Worm (Caenorhabditis elegans) whole organism, L4 larva: ENCODE measurements around the gene idpp-16.

ENCODE experiments used
- F37D6.2 ChIP-seq: sonication (generic microtip); optimal IDR thresholded peaks from 2 replicates; lab custom pipeline; 2016; ENCODE audit warnings: mild to moderate bottlenecking, missing genetic modification characterization, missing compliant biosample characterization
- F44E2.7 ChIP-seq: fragments of 200-800 bp; sonication (Bioruptor generic); IDR thresholded peaks from 2 replicates; pipeline ENCODE4 v2.1.2; 2022; ENCODE audit warnings: missing genetic modification characterization, missing compliant biosample characterization
- ZK337.2 ChIP-seq: fragments of 200-800 bp; sonication (Bioruptor generic); IDR thresholded peaks from 2 replicates; pipeline ENCODE4 v1.3.6; 2022; ENCODE audit warnings: missing genetic modification reagents, missing genetic modification characterization, missing compliant biosample characterization
- aha-1 ChIP-seq: fragments of 150-350 bp; peaks from one replicate; lab custom pipeline; 2014; ENCODE audit warnings: missing biosample characterization, missing genetic modification characterization
- ceh-28 ChIP-seq: fragments of 150-350 bp; optimal IDR thresholded peaks from 2 replicates; lab custom pipeline; 2014; ENCODE audit warnings: missing biosample characterization, missing genetic modification reagents, missing genetic modification characterization
- daf-16 ChIP-seq, 3 experiments: sonication (generic microtip); optimal IDR thresholded peaks; 2 replicates each; lab custom pipeline; 2016 to 2017; ENCODE audit warnings: missing genetic modification characterization in 3 of 3, missing genetic modification reagents in 3 of 3, mild to moderate bottlenecking in 2 of 3, missing compliant biosample characterization in 2 of 3, missing biosample characterization in 1 of 3, moderate library complexity in 1 of 3
- dmd-6 ChIP-seq: fragments of 200-800 bp; sonication (Bioruptor generic); IDR thresholded peaks from 2 replicates; pipeline ENCODE4 v1.3.6; 2022; ENCODE audit warnings: missing genetic modification reagents, missing genetic modification characterization, missing compliant biosample characterization
- dmd-8 ChIP-seq: fragments of 200-800 bp; sonication (Bioruptor generic); IDR thresholded peaks from 2 replicates; pipeline ENCODE4 v1.3.6; 2022; ENCODE audit warnings: missing genetic modification characterization, missing compliant biosample characterization
- dve-1 ChIP-seq: sonication (generic microtip); optimal IDR thresholded peaks from 2 replicates; lab custom pipeline; 2017; ENCODE audit warnings: antibody characterized with exemption, mild to moderate bottlenecking, missing genetic modification characterization, missing compliant biosample characterization; ENCODE audit not compliant: insufficient read depth
- egl-27 ChIP-seq: sonication (generic microtip); optimal IDR thresholded peaks from 3 replicates; lab custom pipeline; 2017; ENCODE audit warnings: missing biosample characterization, missing genetic modification reagents, missing genetic modification characterization
- egl-43 ChIP-seq: fragments of 200-800 bp; sonication (Bioruptor generic); IDR thresholded peaks from 2 replicates; pipeline ENCODE4 v1.3.6; 2022; ENCODE audit warnings: missing genetic modification reagents, missing genetic modification characterization, missing compliant biosample characterization
- fkh-10 ChIP-seq: fragments of 150-350 bp; optimal IDR thresholded peaks from 2 replicates; lab custom pipeline; 2014; ENCODE audit warnings: missing biosample characterization, missing genetic modification reagents, missing genetic modification characterization
- hif-1 ChIP-seq, 2 experiments: sonication (generic microtip); optimal IDR thresholded peaks; 2 replicates each; lab custom pipeline; 2016 to 2017; ENCODE audit warnings: missing compliant biosample characterization in 2 of 2, missing genetic modification characterization in 2 of 2, missing genetic modification reagents in 2 of 2, missing genotype in 2 of 2, mild to moderate bottlenecking in 1 of 2
- hlh-11 ChIP-seq: fragments of 200-800 bp; sonication (Bioruptor generic); optimal IDR thresholded peaks from 2 replicates; lab custom pipeline; 2018; ENCODE audit warnings: mild to moderate bottlenecking, missing genetic modification characterization, missing compliant biosample characterization
- hlh-30 ChIP-seq: sonication (generic microtip); optimal IDR thresholded peaks from 2 replicates; lab custom pipeline; 2017; ENCODE audit warnings: antibody characterized with exemption, mild to moderate bottlenecking, missing genetic modification characterization, missing compliant biosample characterization; ENCODE audit not compliant: insufficient read depth
- lin-15B ChIP-seq: fragments of 150-350 bp; sonication (generic microtip); optimal IDR thresholded peaks from 3 replicates; lab custom pipeline; 2014; ENCODE audit warnings: missing biosample characterization, missing genetic modification characterization
- lin-29 ChIP-seq: fragments of 200-800 bp; sonication (Bioruptor generic); IDR thresholded peaks from 2 replicates; pipeline ENCODE4 v1.3.6; 2022; ENCODE audit warnings: missing genetic modification reagents, missing genetic modification characterization, missing compliant biosample characterization
- lin-38 ChIP-seq: fragments of 200-800 bp; sonication (Bioruptor generic); IDR thresholded peaks from 2 replicates; pipeline ENCODE4 v1.3.6; 2022; ENCODE audit warnings: missing genetic modification reagents, missing genetic modification characterization, missing compliant biosample characterization
- lin-39 ChIP-seq: fragments of 150-350 bp; optimal IDR thresholded peaks from 2 replicates; lab custom pipeline; 2014; ENCODE audit warnings: missing biosample characterization, missing genetic modification reagents, missing genetic modification characterization
- lir-3 ChIP-seq: sonication (generic microtip); optimal IDR thresholded peaks from 2 replicates; lab custom pipeline; 2016; ENCODE audit warnings: mild to moderate bottlenecking, missing genetic modification characterization, missing compliant biosample characterization
- lsy-2 ChIP-seq, 2 experiments: fragments of 150-350 bp in 1 of 2; sonication (generic microtip) in 1 of 2; optimal IDR thresholded peaks; 2 replicates each; lab custom pipeline; 2014 to 2017; ENCODE audit warnings: missing biosample characterization in 2 of 2, missing genetic modification characterization in 2 of 2
- mdl-1 ChIP-seq, 2 experiments: fragments of 150-350 bp in 1 of 2; sonication (generic microtip) in 1 of 2; optimal IDR thresholded peaks; 2 replicates each; lab custom pipeline; 2014 to 2017; ENCODE audit warnings: missing biosample characterization in 2 of 2, missing genetic modification characterization in 2 of 2
- mdt-29 ChIP-seq: fragments of 200-800 bp; sonication (Bioruptor generic); IDR thresholded peaks from 2 replicates; pipeline ENCODE4 v1.3.6; 2022; ENCODE audit warnings: missing genetic modification reagents, missing genetic modification characterization, missing compliant biosample characterization
- mep-1 ChIP-seq: fragments of 150-350 bp; sonication (generic microtip); optimal IDR thresholded peaks from 3 replicates; lab custom pipeline; 2014; ENCODE audit warnings: missing biosample characterization, missing genetic modification characterization
- mes-2 ChIP-seq: sonication (generic microtip); optimal IDR thresholded peaks from 2 replicates; lab custom pipeline; 2016; ENCODE audit warnings: missing genotype, mild to moderate bottlenecking, missing genetic modification characterization, missing compliant biosample characterization; ENCODE audit not compliant: poor library complexity, severe bottlenecking
- nhr-11 ChIP-seq: fragments of 150-350 bp; optimal IDR thresholded peaks from 2 replicates; lab custom pipeline; 2014; ENCODE audit warnings: missing biosample characterization, missing genetic modification characterization
- nhr-111 ChIP-seq: fragments of 200-800 bp; sonication (Bioruptor generic); optimal IDR thresholded peaks from 2 replicates; lab custom pipeline; 2018; ENCODE audit warnings: mild to moderate bottlenecking, missing genetic modification characterization, missing compliant biosample characterization
- nhr-237 ChIP-seq: sonication (generic microtip); optimal IDR thresholded peaks from 2 replicates; lab custom pipeline; 2017; ENCODE audit warnings: missing biosample characterization, missing genetic modification characterization
- nhr-28 ChIP-seq: fragments of 150-350 bp; optimal IDR thresholded peaks from 2 replicates; lab custom pipeline; 2014; ENCODE audit warnings: missing biosample characterization, missing genetic modification characterization
- nhr-48 ChIP-seq: sonication (generic microtip); optimal IDR thresholded peaks from 2 replicates; lab custom pipeline; 2016; ENCODE audit warnings: mild to moderate bottlenecking, missing genetic modification characterization, missing compliant biosample characterization
- nhr-77 ChIP-seq: fragments of 150-350 bp; optimal IDR thresholded peaks from 2 replicates; lab custom pipeline; 2014; ENCODE audit warnings: missing biosample characterization, missing genetic modification characterization
- php-3 ChIP-seq: fragments of 200-800 bp; sonication (Bioruptor generic); IDR thresholded peaks from 2 replicates; pipeline ENCODE4 v1.3.6; 2022; ENCODE audit warnings: missing genetic modification reagents, missing genetic modification characterization, missing compliant biosample characterization
- pqm-1 ChIP-seq: sonication (generic microtip); optimal IDR thresholded peaks from 2 replicates; lab custom pipeline; 2017; ENCODE audit warnings: missing biosample characterization, missing genetic modification characterization
- saeg-2 ChIP-seq: fragments of 200-800 bp; sonication (Bioruptor generic); IDR thresholded peaks from 2 replicates; pipeline ENCODE4 v1.3.6; 2022; ENCODE audit warnings: missing genetic modification reagents, missing genetic modification characterization, missing compliant biosample characterization
- unc-39 ChIP-seq: sonication (generic microtip); optimal IDR thresholded peaks from 2 replicates; lab custom pipeline; 2017; ENCODE audit warnings: missing biosample characterization, missing genetic modification characterization
- unc-62 ChIP-seq, 3 experiments: fragments of 150-350 bp in 1 of 3; sonication (generic microtip); optimal IDR thresholded peaks in 2 of 3; peaks in 1 of 3; 1 replicate in 1 of 3; 2 replicates in 2 of 3; lab custom pipeline; 2014 to 2017; ENCODE audit warnings: missing biosample characterization in 3 of 3, missing genetic modification characterization in 3 of 3, missing genetic modification reagents in 3 of 3, missing genotype in 1 of 3
- vab-7 ChIP-seq: fragments of 200-800 bp; sonication (Bioruptor generic); IDR thresholded peaks from 2 replicates; pipeline ENCODE4 v1.3.6; 2022; ENCODE audit warnings: missing genetic modification reagents, missing genetic modification characterization, missing compliant biosample characterization
- zag-1 ChIP-seq: fragments of 150-350 bp; optimal IDR thresholded peaks from 2 replicates; lab custom pipeline; 2014; ENCODE audit warnings: missing biosample characterization, missing genetic modification characterization
- zip-11 ChIP-seq: fragments of 200-800 bp; sonication (Bioruptor generic); IDR thresholded peaks from 2 replicates; pipeline ENCODE4 v1.3.6; 2022; ENCODE audit warnings: missing genetic modification characterization, missing compliant biosample characterization

The idpp-16 gene

ce11 chrV:11650720-11651119 is 44.4 kb upstream of the idpp-16 start, which contains the start of gene zip-10 (continued):
- TF ChIP-seq mdl-1 (tag; optimal IDR thresholded peaks at IDR 0.05; lab: Kevin White, UChicago) = peak in 1 of 2 experiments; percentile 1
- TF ChIP-seq nhr-237 (tag; lab: Kevin White, UChicago) = no peak
- TF ChIP-seq saeg-2 (GFP tag; lab: Robert Waterston, UW) = no peak
- no peak for TF ChIP-seq nhr-111 (GFP tag; lab: Kevin White, UChicago)
- 0 out of 2 replicates have a peak, but pooled peaks have one; percentile 29 for TF ChIP-seq mdt-29 (GFP tag; lab: Robert Waterston, UW)
- TF ChIP-seq F37D6.2 (tag; lab: Kevin White, UChicago) = no peak
- TF ChIP-seq lin-15B (tag; lab: Kevin White, UChicago) = no peak
- no peak for TF ChIP-seq egl-27
- TF ChIP-seq egl-43 (GFP tag; lab: Robert Waterston, UW) = no peak
- peak; percentile 40 for TF ChIP-seq nhr-48 (tag; lab: Kevin White, UChicago)
- TF ChIP-seq mep-1 (tag; lab: Kevin White, UChicago) = no peak
- no peak for TF ChIP-seq unc-39
- no peak for TF ChIP-seq fkh-10 (GFP tag; lab: Kevin White, UChicago)
- peak; percentile 68; the same call in 1 of the 2 replicates for TF ChIP-seq php-3 (GFP tag; lab: Robert Waterston, UW)
- TF ChIP-seq lsy-2 (tag; optimal IDR thresholded peaks at IDR 0.05; lab: Kevin White, UChicago) = no peak
- no peak for TF ChIP-seq ceh-28
- TF ChIP-seq lin-39 (tag; lab: Kevin White, UChicago) = no peak
- TF ChIP-seq lin-38 (GFP tag; lab: Robert Waterston, UW) = no peak
- no peak for TF ChIP-seq daf-16 (GFP tag; optimal IDR thresholded peaks at IDR 0.05; lab: Kevin White, UChicago)
- peak; percentile 69 for TF ChIP-seq daf-16 (tag; optimal IDR thresholded peaks at IDR 0.05; lab: Kevin White, UChicago)
- no peak for TF ChIP-seq lin-29 (GFP tag; lab: Robert Waterston, UW)
- TF ChIP-seq, all 104 proteins: peak for 15

DNA sequence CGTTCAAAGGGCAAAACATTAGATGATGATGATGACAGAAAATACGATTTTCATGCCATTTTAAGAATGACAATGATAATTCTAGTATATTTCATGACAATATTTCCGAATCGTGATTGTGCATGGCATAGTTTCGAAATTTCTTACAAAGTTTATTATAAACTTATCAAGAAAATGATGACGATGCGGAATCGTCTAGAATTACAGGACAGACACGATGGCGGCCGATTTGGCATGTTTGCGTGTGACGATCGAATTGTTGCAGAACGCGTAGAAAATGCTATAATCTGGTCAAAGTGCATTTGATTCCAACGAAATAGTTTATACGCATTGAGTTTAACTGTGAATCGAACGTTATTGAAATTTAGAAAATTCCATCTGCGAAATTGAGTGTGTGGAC is 42.9 kb upstream of the idpp-16 start:
- TF ChIP-seq dmd-6 (GFP tag; lab: Robert Waterston, UW) (peak; percentile 49; the same call in 1 of the 2 replicates), hlh-11 (peak; percentile 57), F44E2.7 (GFP tag; lab: Robert Waterston, UW) (no peak), daf-16 (GFP tag; optimal IDR thresholded peaks at IDR 0.05; lab: Kevin White, UChicago) (no peak), daf-16 (tag; optimal IDR thresholded peaks at IDR 0.05; lab: Kevin White, UChicago) (peak; percentile 34), aha-1 (tag; lab: Kevin White, UChicago) (peak; percentile 82), lir-3 (tag; lab: Kevin White, UChicago) (no peak), dve-1 (peak; percentile 18)

- TF ChIP-seq dmd-8 (GFP tag; lab: Robert Waterston, UW) (no peak), ZK337.2 (GFP tag; lab: Robert Waterston, UW) (no peak), unc-62 (GFP tag; optimal IDR thresholded peaks at IDR 0.05 in 1 of 2; lab: Kevin White, UChicago) (no peak), unc-62 (tag; optimal IDR thresholded peaks at IDR 0.05; lab: Kevin White, UChicago) (no peak), dmd-6 (GFP tag; lab: Robert Waterston, UW) (peak; percentile 81), mep-1 (tag; lab: Kevin White, UChicago) (no peak), mdl-1 (tag; optimal IDR thresholded peaks at IDR 0.05; lab: Kevin White, UChicago) (peak in 1 of 2 experiments; percentile 20), mes-2 (peak; percentile 7), nhr-28 (peak; percentile 75), dve-1 (peak; percentile 58), hlh-30 (peak; percentile 45), nhr-77 (peak; percentile 34), hlh-11 (peak; percentile 60), daf-16 (GFP tag; optimal IDR thresholded peaks at IDR 0.05; lab: Kevin White, UChicago) (no peak), daf-16 (tag; optimal IDR thresholded peaks at IDR 0.05; lab: Kevin White, UChicago) (peak; percentile 77), aha-1 (tag; lab: Kevin White, UChicago) (no peak), hif-1 (tag; optimal IDR thresholded peaks at IDR 0.05; lab: Kevin White, UChicago) (peak in 1 of 2 experiments; percentile 12), nhr-48 (tag; lab: Kevin White, UChicago) (peak; percentile 18), pqm-1 (tag; lab: Kevin White, UChicago) (peak; percentile 91), nhr-11 (tag; lab: Kevin White, UChicago) (no peak), vab-7 (GFP tag; lab: Robert Waterston, UW) (no peak), zip-11 (GFP tag; lab: Robert Waterston, UW) (no peak), php-3 (GFP tag; lab: Robert Waterston, UW) (0 out of 2 replicates have a peak, but pooled peaks have one; percentile 51), zag-1 (no peak)
Measured at ce11 chrV:11648435-11648834, 42.1 kb upstream of the idpp-16 start.
